Worm (Caenorhabditis elegans) whole organism, L1 larva: ENCODE measurements around the gene spsb-2.

Experiments
- C04F5.9 ChIP-seq: sonication (generic microtip); optimal IDR thresholded peaks from 2 replicates; lab custom pipeline; 2016; ENCODE audit warnings: missing genetic modification characterization, missing compliant biosample characterization
- Y116A8C.19 ChIP-seq: sonication (generic microtip); optimal IDR thresholded peaks from 2 replicates; lab custom pipeline; 2016; ENCODE audit warnings: missing compliant biosample characterization, missing genetic modification characterization, borderline replicate concordance
- alr-1 ChIP-seq: fragments of 200-800 bp; sonication (Bioruptor generic); optimal IDR thresholded peaks from 2 replicates; lab custom pipeline; 2018; ENCODE audit warnings: borderline replicate concordance, mild to moderate bottlenecking, missing genetic modification characterization, missing compliant biosample characterization
- aly-2 ChIP-seq: fragments of 150-350 bp; optimal IDR thresholded peaks from 2 replicates; lab custom pipeline; 2014; ENCODE audit warnings: missing biosample characterization, missing genetic modification characterization
- ama-1 ChIP-seq: fragments of 150-350 bp; optimal IDR thresholded peaks from 2 replicates; lab custom pipeline; 2014
- blmp-1 ChIP-seq: fragments of 150-350 bp; optimal IDR thresholded peaks from 2 replicates; lab custom pipeline; 2014; ENCODE audit warnings: missing biosample characterization, missing genetic modification characterization
- ceh-8 ChIP-seq: fragments of 200-800 bp; sonication (Bioruptor generic); optimal IDR thresholded peaks from 2 replicates; lab custom pipeline; 2018; ENCODE audit warnings: mild to moderate bottlenecking, missing genetic modification characterization, moderate library complexity, missing compliant biosample characterization
- ceh-82 ChIP-seq, 3 experiments: fragments of 150-350 bp in 1 of 3; sonication (generic microtip) in 2 of 3; optimal IDR thresholded peaks; 2 replicates each; lab custom pipeline; 2014 to 2017; ENCODE audit warnings: missing biosample characterization in 3 of 3, missing genetic modification characterization in 3 of 3
- ceh-88 ChIP-seq: fragments of 200-800 bp; sonication (Bioruptor generic); IDR thresholded peaks from 2 replicates; pipeline ENCODE4 v1.3.6; 2022; ENCODE audit warnings: missing genetic modification characterization, missing compliant biosample characterization
- ceh-90 ChIP-seq: sonication (generic microtip); optimal IDR thresholded peaks from 2 replicates; lab custom pipeline; 2016; ENCODE audit warnings: missing genetic modification characterization, missing compliant biosample characterization
- dpl-1 ChIP-seq, 3 experiments: fragments of 150-350 bp in 2 of 3; sonication (generic microtip) in 1 of 3; optimal IDR thresholded peaks; 2 replicates each; lab custom pipeline; 2014 to 2017; ENCODE audit warnings: missing biosample characterization in 3 of 3, missing genetic modification characterization in 3 of 3, missing genetic modification reagents in 3 of 3
- efl-1 ChIP-seq, 4 experiments: fragments of 150-350 bp; optimal IDR thresholded peaks in 3 of 4; peaks in 1 of 4; 1 replicate in 1 of 4; 2 replicates in 3 of 4; lab custom pipeline; 2014; ENCODE audit warnings: missing biosample characterization in 2 of 4, missing genetic modification characterization in 2 of 4, missing genetic modification reagents in 2 of 4
- egl-27 ChIP-seq, 2 experiments: fragments of 150-350 bp in 1 of 2; sonication (generic microtip); optimal IDR thresholded peaks; 3 replicates each; lab custom pipeline; 2017 to 2018; ENCODE audit warnings: missing biosample characterization in 2 of 2, missing genetic modification characterization in 2 of 2, missing genetic modification reagents in 2 of 2
- elt-2 ChIP-seq: sonication (generic microtip); optimal IDR thresholded peaks from 2 replicates; lab custom pipeline; 2016; ENCODE audit warnings: missing genetic modification characterization, mild to moderate bottlenecking, inconsistent platforms, missing compliant biosample characterization, missing genetic modification reagents
- elt-3 ChIP-seq, 6 experiments: fragments of 150-350 bp in 1 of 6; sonication (generic microtip); optimal IDR thresholded peaks; 2 replicates each; lab custom pipeline; 2017 to 2018; ENCODE audit warnings: missing biosample characterization in 6 of 6, missing genetic modification characterization in 6 of 6, inconsistent platforms in 1 of 6
- ets-5 ChIP-seq: fragments of 200-800 bp; sonication (Bioruptor generic); IDR thresholded peaks from 2 replicates; pipeline ENCODE4 v1.3.6; 2022; ENCODE audit warnings: missing genetic modification characterization, missing compliant biosample characterization
- fkh-10 ChIP-seq: sonication (generic microtip); optimal IDR thresholded peaks from 2 replicates; lab custom pipeline; 2017; ENCODE audit warnings: missing biosample characterization, missing genetic modification reagents, missing genetic modification characterization
- fkh-4 ChIP-seq: sonication (generic microtip); optimal IDR thresholded peaks from 2 replicates; lab custom pipeline; 2016; ENCODE audit warnings: missing compliant biosample characterization, missing genetic modification characterization, borderline replicate concordance
- fkh-8 ChIP-seq: sonication (generic microtip); optimal IDR thresholded peaks from 2 replicates; lab custom pipeline; 2016; ENCODE audit warnings: mild to moderate bottlenecking, missing genetic modification characterization, missing compliant biosample characterization
- fos-1 ChIP-seq: fragments of 150-350 bp; optimal IDR thresholded peaks from 2 replicates; lab custom pipeline; 2014; ENCODE audit warnings: missing biosample characterization, missing genetic modification characterization
- grh-1 ChIP-seq: fragments of 200-800 bp; sonication (Bioruptor generic); IDR thresholded peaks from 2 replicates; pipeline ENCODE4 v1.3.6; 2022; ENCODE audit warnings: missing genetic modification reagents, missing genetic modification characterization, missing compliant biosample characterization
- hpl-2 ChIP-seq: fragments of 150-350 bp; optimal IDR thresholded peaks from 2 replicates; lab custom pipeline; 2014; ENCODE audit warnings: missing biosample characterization, missing genetic modification reagents, missing genetic modification characterization
- irx-1 ChIP-seq: sonication (generic microtip); optimal IDR thresholded peaks from 2 replicates; lab custom pipeline; 2016; ENCODE audit warnings: missing genetic modification characterization, missing compliant biosample characterization
- jun-1 ChIP-seq: fragments of 150-350 bp; optimal IDR thresholded peaks from 2 replicates; lab custom pipeline; 2014; ENCODE audit warnings: missing biosample characterization, missing genetic modification reagents, missing genetic modification characterization
- lin-15B ChIP-seq: fragments of 150-350 bp; sonication (generic microtip); optimal IDR thresholded peaks from 3 replicates; lab custom pipeline; 2014; ENCODE audit warnings: missing biosample characterization, missing genetic modification characterization
- lin-35 ChIP-seq, 2 experiments: fragments of 150-350 bp; optimal IDR thresholded peaks; 2 replicates each; lab custom pipeline; 2014; ENCODE audit warnings: missing biosample characterization in 2 of 2, missing genetic modification characterization in 2 of 2, missing genetic modification reagents in 2 of 2
- lir-3 ChIP-seq: sonication (generic microtip); optimal IDR thresholded peaks from 2 replicates; lab custom pipeline; 2016; ENCODE audit warnings: mild to moderate bottlenecking, missing genetic modification characterization, moderate library complexity, missing compliant biosample characterization; ENCODE audit not compliant: poor library complexity
- mab-9 ChIP-seq: fragments of 200-800 bp; sonication (Bioruptor generic); IDR thresholded peaks from 2 replicates; pipeline ENCODE4 v1.3.6; 2022; ENCODE audit warnings: missing genetic modification reagents, missing genetic modification characterization, missing compliant biosample characterization
- mdl-1 ChIP-seq, 2 experiments: fragments of 150-350 bp; optimal IDR thresholded peaks; 2 replicates each; lab custom pipeline; 2014 to 2017; ENCODE audit warnings: missing biosample characterization in 2 of 2, missing genetic modification characterization in 2 of 2, inconsistent platforms in 1 of 2
- mef-2 ChIP-seq: fragments of 150-350 bp; optimal IDR thresholded peaks from 2 replicates; lab custom pipeline; 2014; ENCODE audit warnings: missing biosample characterization, missing genetic modification characterization
- mep-1 ChIP-seq: fragments of 150-350 bp; optimal IDR thresholded peaks from 2 replicates; lab custom pipeline; 2014; ENCODE audit warnings: missing biosample characterization, missing genetic modification characterization
- nhr-11 ChIP-seq: fragments of 150-350 bp; optimal IDR thresholded peaks from 2 replicates; lab custom pipeline; 2014; ENCODE audit warnings: missing biosample characterization, missing genetic modification characterization
- nhr-12 ChIP-seq: sonication (generic microtip); optimal IDR thresholded peaks from 2 replicates; lab custom pipeline; 2017; ENCODE audit warnings: missing biosample characterization, missing genetic modification characterization
- nhr-19 ChIP-seq: fragments of 200-800 bp; sonication (Bioruptor generic); conservative IDR thresholded peaks from 2 replicates; pipeline ENCODE4 v1.3.6; 2022; ENCODE audit warnings: missing genetic modification characterization, missing compliant biosample characterization
- nhr-71 ChIP-seq: sonication (generic microtip); optimal IDR thresholded peaks from 2 replicates; lab custom pipeline; 2016; ENCODE audit warnings: mild to moderate bottlenecking, missing genetic modification characterization, moderate library complexity, missing compliant biosample characterization
- nhr-76 ChIP-seq: sonication (generic microtip); optimal IDR thresholded peaks from 2 replicates; lab custom pipeline; 2017; ENCODE audit warnings: missing biosample characterization, missing genetic modification characterization
- nhr-77 ChIP-seq: fragments of 150-350 bp; optimal IDR thresholded peaks from 2 replicates; lab custom pipeline; 2014; ENCODE audit warnings: missing biosample characterization, missing genetic modification characterization
- nhr-85 ChIP-seq: sonication (generic microtip); peaks from one replicate; lab custom pipeline; 2016; ENCODE audit warnings: missing genetic modification characterization, inconsistent platforms, missing compliant biosample characterization
- pqm-1 ChIP-seq: sonication (generic microtip); optimal IDR thresholded peaks from 3 replicates; lab custom pipeline; 2017; ENCODE audit warnings: missing biosample characterization, missing genetic modification characterization
- rnt-1 ChIP-seq: sonication (generic microtip); optimal IDR thresholded peaks from 2 replicates; lab custom pipeline; 2016; ENCODE audit warnings: mild to moderate bottlenecking, missing genetic modification characterization, moderate library complexity, missing compliant biosample characterization
- skn-1 ChIP-seq: fragments of 150-350 bp; optimal IDR thresholded peaks from 2 replicates; lab custom pipeline; 2014; ENCODE audit warnings: missing biosample characterization, missing genetic modification characterization
- snpc-4 ChIP-seq: fragments of 150-350 bp; optimal IDR thresholded peaks from 2 replicates; lab custom pipeline; 2014; ENCODE audit warnings: missing biosample characterization, missing genetic modification characterization
- snu-23 ChIP-seq: sonication (generic microtip); optimal IDR thresholded peaks from 2 replicates; lab custom pipeline; 2016; ENCODE audit warnings: missing genetic modification characterization, missing compliant biosample characterization
- sptf-1 ChIP-seq: fragments of 150-350 bp; optimal IDR thresholded peaks from 2 replicates; lab custom pipeline; 2014; ENCODE audit warnings: missing biosample characterization, missing genetic modification characterization
- sup-37 ChIP-seq: fragments of 200-800 bp; sonication (Bioruptor generic); optimal IDR thresholded peaks from 2 replicates; lab custom pipeline; 2018; ENCODE audit warnings: mild to moderate bottlenecking, missing genetic modification characterization, missing compliant biosample characterization
- swsn-7 ChIP-seq: sonication (generic microtip); optimal IDR thresholded peaks from 2 replicates; lab custom pipeline; 2016; ENCODE audit warnings: missing genetic modification characterization, missing compliant biosample characterization
- unc-130 ChIP-seq: fragments of 150-350 bp; optimal IDR thresholded peaks from 2 replicates; lab custom pipeline; 2017; ENCODE audit warnings: missing biosample characterization, missing genetic modification characterization, inconsistent platforms
- unc-30 ChIP-seq: sonication (generic microtip); optimal IDR thresholded peaks from 2 replicates; lab custom pipeline; 2017; ENCODE audit warnings: missing biosample characterization, missing genetic modification characterization
- vab-15 ChIP-seq: sonication (generic microtip); optimal IDR thresholded peaks from 2 replicates; lab custom pipeline; 2017; ENCODE audit warnings: missing genotype, mild to moderate bottlenecking, missing genetic modification characterization, missing compliant biosample characterization
- zip-4 ChIP-seq: fragments of 200-800 bp; sonication (Bioruptor generic); optimal IDR thresholded peaks from 2 replicates; lab custom pipeline; 2018; ENCODE audit warnings: mild to moderate bottlenecking, missing genetic modification characterization, moderate library complexity, missing compliant biosample characterization
- ztf-4 ChIP-seq: fragments of 150-350 bp; optimal IDR thresholded peaks from 2 replicates; lab custom pipeline; 2014; ENCODE audit warnings: missing biosample characterization, missing genetic modification characterization

Gene spsb-2

ce11 chrII:15228005-15228404, 2.1 kb upstream of the spsb-2 start:
- TF ChIP-seq swsn-7 (tag; lab: Kevin White, UChicago) (no peak), ets-5 (GFP tag; lab: Robert Waterston, UW) (no peak), Y116A8C.19 (no peak), sup-37 (no peak), elt-2 (tag; lab: Kevin White, UChicago) (no peak), snu-23 (GFP tag; lab: Kevin White, UChicago) (no peak), lin-35 (GFP tag; optimal IDR thresholded peaks at IDR 0.05; lab: Kevin White, UChicago) (no peak), fkh-4 (tag; lab: Kevin White, UChicago) (no peak), lir-3 (no peak), mef-2 (tag; lab: Kevin White, UChicago) (no peak), jun-1 (no peak), mab-9 (no peak), ceh-88 (GFP tag; lab: Robert Waterston, UW) (no peak)

DNA sequence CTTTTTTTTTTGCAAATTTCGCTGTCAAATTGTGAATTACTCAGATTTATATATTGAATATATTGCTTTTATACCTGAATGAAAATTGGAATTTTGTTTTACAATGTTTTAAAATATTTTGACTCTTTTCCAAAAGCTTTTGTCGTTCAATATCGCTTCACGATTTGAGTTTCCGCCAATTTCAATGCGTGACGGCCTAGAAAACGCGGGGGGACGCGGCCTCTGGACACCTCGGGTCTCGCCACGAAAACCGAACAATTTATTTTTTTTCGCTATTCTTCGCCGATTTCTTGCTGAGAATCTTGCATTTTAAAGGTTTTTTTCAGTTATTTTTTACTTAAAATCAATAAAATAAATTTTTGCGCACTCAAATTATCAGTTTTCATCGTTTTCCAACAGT, 2.6 kb downstream of the spsb-2 start, which contains the start of gene Y46E12BL.2:
TSS of gene Y46E12BL.2 (plus strand) at position 243 of the 400 bp plus-strand sequence.
- TF ChIP-seq fos-1 (tag; lab: Kevin White, UChicago), result no peak
- no peak for TF ChIP-seq lir-3
- no peak for TF ChIP-seq nhr-76
- peak; percentile 83 for TF ChIP-seq snu-23 (GFP tag; lab: Kevin White, UChicago)
- no peak for TF ChIP-seq sup-37
- TF ChIP-seq alr-1 (tag; lab: Kevin White, UChicago), result no peak
- TF ChIP-seq fkh-10 (GFP tag; lab: Kevin White, UChicago), result peak; percentile 22
- no peak for TF ChIP-seq sptf-1 (tag; lab: Kevin White, UChicago)
- TF ChIP-seq vab-15 (tag; lab: Kevin White, UChicago), result no peak
- TF ChIP-seq mep-1, result peak; percentile 80
- no peak for TF ChIP-seq nhr-11 (tag; lab: Kevin White, UChicago)
- TF ChIP-seq skn-1 (tag; lab: Kevin White, UChicago), result peak; percentile 85
- TF ChIP-seq elt-3 (tag; optimal IDR thresholded peaks at IDR 0.05; lab: Kevin White, UChicago), result peak in 1 of 6 experiments; percentile 78
- no peak for TF ChIP-seq ama-1 (lab: Kevin White, UChicago)
- peak; percentile 63 for TF ChIP-seq unc-130
- no peak for TF ChIP-seq Y116A8C.19
- peak; percentile 38 for TF ChIP-seq C04F5.9
- TF ChIP-seq aly-2 (tag; lab: Kevin White, UChicago), result no peak
- TF ChIP-seq lin-35 (GFP tag; optimal IDR thresholded peaks at IDR 0.05; lab: Kevin White, UChicago), result peak; percentile 95 to 96
- peak; percentile 58 for TF ChIP-seq snpc-4 (tag; lab: Kevin White, UChicago)
- TF ChIP-seq dpl-1 (GFP tag; optimal IDR thresholded peaks at IDR 0.05; lab: Kevin White, UChicago), result peak; percentile 90 to 94 (median 90)
- no peak for TF ChIP-seq egl-27 (tag; optimal IDR thresholded peaks at IDR 0.05; lab: Kevin White, UChicago)
- peak; percentile 76 for TF ChIP-seq nhr-77 (tag; lab: Kevin White, UChicago)
- TF ChIP-seq nhr-71 (tag; lab: Kevin White, UChicago), result peak; percentile 88
- TF ChIP-seq fkh-8, result peak; percentile 84
- TF ChIP-seq swsn-7 (tag; lab: Kevin White, UChicago), result peak; percentile 71
- TF ChIP-seq hpl-2 (GFP tag; lab: Kevin White, UChicago), result no peak
- TF ChIP-seq grh-1 (GFP tag; lab: Robert Waterston, UW), result peak; percentile 52
- peak; percentile 73 for TF ChIP-seq irx-1
- no peak for TF ChIP-seq nhr-12
- peak; percentile 33 to 90 (median 64) for TF ChIP-seq ceh-82 (tag; optimal IDR thresholded peaks at IDR 0.05; lab: Kevin White, UChicago)
- peak; percentile 68 for TF ChIP-seq nhr-19 (GFP tag; lab: Robert Waterston, UW)
- TF ChIP-seq efl-1 (optimal IDR thresholded peaks at IDR 0.05; lab: Kevin White, UChicago), result peak; percentile 80 to 95
- peak; percentile 93 to 99 for TF ChIP-seq efl-1 (GFP tag; optimal IDR thresholded peaks at IDR 0.05 in 1 of 2; lab: Kevin White, UChicago)
- TF ChIP-seq unc-30 (tag; lab: Kevin White, UChicago), result no peak
- peak in 1 of 2 experiments; percentile 48 for TF ChIP-seq mdl-1 (tag; optimal IDR thresholded peaks at IDR 0.05; lab: Kevin White, UChicago)
- TF ChIP-seq lin-15B (tag; lab: Kevin White, UChicago), result peak; percentile 74
- TF ChIP-seq jun-1, result peak; percentile 66
- TF ChIP-seq ztf-4 (tag; lab: Kevin White, UChicago), result peak; percentile 17
- no peak for TF ChIP-seq zip-4 (GFP tag; lab: Kevin White, UChicago)
- no peak for TF ChIP-seq pqm-1 (tag; lab: Kevin White, UChicago)
- no peak for TF ChIP-seq blmp-1
- TF ChIP-seq ceh-8 (GFP tag; lab: Kevin White, UChicago), result no peak
- TF ChIP-seq ceh-90 (tag; lab: Kevin White, UChicago), result peak; percentile 84
- TF ChIP-seq nhr-85, result peak; percentile 88
- peak; percentile 96 for TF ChIP-seq rnt-1 (tag; lab: Kevin White, UChicago)
